Fruit fly (Drosophila melanogaster): ENCODE results near the gene bcn92.

Gene bcn92

DNA sequence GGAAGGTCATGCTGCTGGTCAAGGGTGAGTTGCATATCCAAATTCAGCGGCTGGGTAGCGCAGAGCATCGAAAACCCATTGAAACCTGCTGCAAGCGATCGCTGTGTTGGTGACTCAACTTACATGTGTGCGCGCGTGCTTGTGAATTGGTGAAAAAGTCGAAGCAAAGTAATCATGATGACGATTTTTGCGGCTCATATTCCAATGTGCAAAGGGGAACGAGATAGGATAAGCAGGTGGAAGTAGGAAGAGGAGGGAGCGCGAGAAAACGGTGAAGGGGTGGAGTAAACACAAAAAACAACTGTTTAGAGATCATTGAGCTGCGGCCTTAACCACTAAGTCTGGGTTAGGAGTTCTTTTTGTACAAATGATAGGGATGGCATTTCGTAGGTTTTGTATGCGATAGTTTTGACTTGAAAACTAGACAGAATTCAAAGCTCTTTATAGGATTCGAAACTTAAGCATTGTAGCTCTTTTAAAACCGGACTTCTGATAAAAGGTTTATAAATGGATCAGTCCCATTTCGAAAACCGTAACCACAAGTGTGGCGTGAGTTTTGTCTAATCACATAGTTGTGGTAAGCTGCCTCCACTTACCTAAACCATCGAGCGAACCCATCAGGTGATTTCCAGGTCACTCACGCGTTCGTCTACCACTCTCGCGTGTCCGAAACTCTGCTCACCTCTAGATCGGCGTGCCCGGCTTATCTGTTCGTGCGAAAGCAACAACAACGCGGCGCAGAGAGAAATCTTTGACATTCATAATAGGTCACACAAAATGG lies 3.6 kb downstream of the bcn92 start:
- TF ChIP-seq HLH106 (tag; optimal IDR thresholded peaks at IDR 0.05) (peak; percentile 71), Dif (GFP tag; optimal IDR thresholded peaks at IDR 0.05; ENCODE audit: partially characterized antibody) (no peak), Jra (GFP tag; optimal IDR thresholded peaks at IDR 0.05) (peak; percentile 12), woc (GFP tag; optimal IDR thresholded peaks at IDR 0.05) (peak; percentile 80), OdsH (GFP tag; optimal IDR thresholded peaks at IDR 0.05) (peak; percentile 51), Myc (optimal IDR thresholded peaks at IDR 0.05) (no peak), dmrt93B (GFP tag; optimal IDR thresholded peaks at IDR 0.05) (peak; percentile 41), sv (GFP tag; optimal IDR thresholded peaks at IDR 0.05) (peak; percentile 4), Rel (GFP tag; optimal IDR thresholded peaks at IDR 0.05) (no peak), Rel (tag; optimal IDR thresholded peaks at IDR 0.05) (peak; percentile 4), dsf (GFP tag; optimal IDR thresholded peaks at IDR 0.05; ENCODE audit: borderline replicate concordance) (no peak), h (GFP tag; optimal IDR thresholded peaks at IDR 0.05) (peak; percentile 71), psq (GFP tag; optimal IDR thresholded peaks at IDR 0.05) (peak; percentile 54), dl (GFP tag; optimal IDR thresholded peaks at IDR 0.05; ENCODE audit: insufficient read depth in 1 of 2, partially characterized antibody in 2 of 2) (no peak), Vsx2 (GFP tag; optimal IDR thresholded peaks at IDR 0.05; ENCODE audit: partially characterized antibody) (no peak), ey (GFP tag; optimal IDR thresholded peaks at IDR 0.05) (peak; percentile 60), rgr (GFP tag; optimal IDR thresholded peaks at IDR 0.05) (peak; percentile 64), Sp1 (GFP tag; optimal IDR thresholded peaks at IDR 0.05) (peak; percentile 65), Hr78 (GFP tag; optimal IDR thresholded peaks at IDR 0.05) (no peak), jim (GFP tag; optimal IDR thresholded peaks at IDR 0.05) (no peak), Hr83 (GFP tag; optimal IDR thresholded peaks at IDR 0.05; ENCODE audit: poor library complexity, severe bottlenecking) (no peak), N (GFP tag; optimal IDR thresholded peaks at IDR 0.05) (no peak), CrebA (GFP tag; optimal IDR thresholded peaks at IDR 0.05; ENCODE audit: borderline replicate concordance) (no peak), tai (GFP tag; optimal IDR thresholded peaks at IDR 0.05) (no peak), CG9705 (GFP tag; optimal IDR thresholded peaks at IDR 0.05) (peak; percentile 8), lola (GFP tag; optimal IDR thresholded peaks at IDR 0.05) (no peak), usp (GFP tag; optimal IDR thresholded peaks at IDR 0.05) (no peak), CG32264 (GFP tag; optimal IDR thresholded peaks at IDR 0.05) (peak; percentile 18), sage (GFP tag; optimal IDR thresholded peaks at IDR 0.05) (no peak), foxo (GFP tag; optimal IDR thresholded peaks at IDR 0.05) (peak in 1 of 2 experiments; percentile 73), Dfd (GFP tag; optimal IDR thresholded peaks at IDR 0.05) (no peak), br (GFP tag; optimal IDR thresholded peaks at IDR 0.05) (peak; percentile 74), GATAd (GFP tag; optimal IDR thresholded peaks at IDR 0.05) (peak; percentile 14), Hnf4 (GFP tag; optimal IDR thresholded peaks at IDR 0.05) (peak; percentile 67), Mio (GFP tag; optimal IDR thresholded peaks at IDR 0.05) (no peak), fru (GFP tag; optimal IDR thresholded peaks at IDR 0.05) (peak; percentile 66)

DNA sequence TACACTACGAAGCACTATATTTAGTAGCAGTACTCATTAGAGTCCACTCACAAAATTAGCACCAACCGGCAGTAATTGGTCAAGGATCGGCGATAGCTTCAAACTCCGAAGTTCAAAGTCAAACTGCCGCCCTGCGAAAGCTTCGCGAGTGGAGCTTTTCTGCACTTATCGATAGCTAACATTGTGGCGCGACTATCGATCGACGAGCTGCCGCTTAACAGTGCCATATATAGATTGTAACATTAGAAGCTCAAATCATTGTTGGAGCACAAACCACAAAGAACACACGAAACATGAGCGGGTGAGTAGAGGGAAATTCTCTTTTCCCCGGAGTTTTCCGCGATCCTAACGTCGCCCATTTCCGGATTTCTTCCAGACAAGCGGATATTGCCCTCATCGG lies 4.3 kb downstream of the bcn92 start, which contains the start of gene Pgd:
Pgd (plus strand) TSS at position 23 of the 400 bp plus-strand sequence.
- TF ChIP-seq Hr83 (GFP tag; optimal IDR thresholded peaks at IDR 0.05; ENCODE audit: poor library complexity, severe bottlenecking) (peak; percentile 31), rgr (GFP tag; optimal IDR thresholded peaks at IDR 0.05) (no peak), CG9705 (GFP tag; optimal IDR thresholded peaks at IDR 0.05) (no peak), Myc (optimal IDR thresholded peaks at IDR 0.05) (no peak), Rel (GFP tag; optimal IDR thresholded peaks at IDR 0.05) (no peak), Rel (tag; optimal IDR thresholded peaks at IDR 0.05) (peak; percentile 37), CrebA (GFP tag; optimal IDR thresholded peaks at IDR 0.05; ENCODE audit: borderline replicate concordance) (no peak), sv (GFP tag; optimal IDR thresholded peaks at IDR 0.05) (no peak), Mio (GFP tag; optimal IDR thresholded peaks at IDR 0.05) (no peak), Hnf4 (GFP tag; optimal IDR thresholded peaks at IDR 0.05) (peak; percentile 24), brk (GFP tag; optimal IDR thresholded peaks at IDR 0.05) (no peak), usp (GFP tag; optimal IDR thresholded peaks at IDR 0.05) (no peak), Abd-B (GFP tag; optimal IDR thresholded peaks at IDR 0.05) (no peak), jim (GFP tag; optimal IDR thresholded peaks at IDR 0.05) (no peak), Vsx2 (GFP tag; optimal IDR thresholded peaks at IDR 0.05; ENCODE audit: partially characterized antibody) (no peak), woc (GFP tag; optimal IDR thresholded peaks at IDR 0.05) (no peak), br (GFP tag; optimal IDR thresholded peaks at IDR 0.05) (no peak), dsf (GFP tag; optimal IDR thresholded peaks at IDR 0.05; ENCODE audit: borderline replicate concordance) (no peak), Sp1 (GFP tag; optimal IDR thresholded peaks at IDR 0.05) (peak; percentile 16)

Measured in whole organism, wandering third instar larva.